Fruit fly (Drosophila melanogaster) whole organism: ENCODE results near the gene CG17234.

Experiments used
- CG8478 ChIP-seq: fragments of >200 bp; optimal IDR thresholded peaks from 2 replicates; lab custom pipeline; 2018; ENCODE audit warnings: inconsistent platforms
- Dll ChIP-seq: fragments of >200 bp; optimal IDR thresholded peaks from 2 replicates; lab custom pipeline; 2017
- psq ChIP-seq: fragments of >200 bp; optimal IDR thresholded peaks from 2 replicates; lab custom pipeline; 2017
- usp ChIP-seq: fragments of >200 bp; optimal IDR thresholded peaks from 2 replicates; lab custom pipeline; 2017; ENCODE audit warnings: missing biosample characterization, missing genetic modification characterization, mixed read lengths

DNA sequence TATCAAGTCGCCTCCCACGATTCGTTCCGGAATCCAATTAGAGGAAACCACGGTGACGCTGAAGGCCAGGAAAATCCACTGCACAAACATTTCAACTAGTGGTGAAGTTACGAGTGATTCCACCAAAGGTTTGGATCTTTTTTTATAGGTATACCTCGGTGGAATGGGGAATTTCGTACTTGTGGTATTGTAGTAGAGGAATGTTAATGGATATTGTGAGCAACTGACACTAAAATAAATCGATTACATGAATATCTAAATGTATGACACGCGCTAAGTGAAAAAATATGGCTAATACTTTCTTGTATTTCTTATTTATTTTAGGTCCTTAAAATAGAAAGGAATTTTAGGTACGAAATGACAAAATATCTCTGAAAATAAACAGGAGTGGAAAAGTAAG, 604 bp upstream of the CG17234 start, which contains the start of gene CG17239:
- TF ChIP-seq usp (GFP tag; lab: Kevin White, UChicago) (no peak), Dll (no peak), CG8478 (no peak), psq (lab: Kevin White, UChicago) (no peak)
